Fruit fly (Drosophila melanogaster) whole organism, pupa: ENCODE data around the gene CG14265.

Source experiments
- CG10348 ChIP-seq: fragments of 200-800 bp; sonication (Bioruptor generic); IDR thresholded peaks from 2 replicates; pipeline ENCODE4 v1.3.6; 2022; ENCODE audit warnings: missing biosample characterization, missing genetic modification characterization
- CG8301 ChIP-seq: fragments of 200-800 bp; sonication (Bioruptor generic); optimal IDR thresholded peaks from 2 replicates; lab custom pipeline; 2018; ENCODE audit warnings: missing biosample characterization, mild to moderate bottlenecking, missing genetic modification characterization

DNA sequence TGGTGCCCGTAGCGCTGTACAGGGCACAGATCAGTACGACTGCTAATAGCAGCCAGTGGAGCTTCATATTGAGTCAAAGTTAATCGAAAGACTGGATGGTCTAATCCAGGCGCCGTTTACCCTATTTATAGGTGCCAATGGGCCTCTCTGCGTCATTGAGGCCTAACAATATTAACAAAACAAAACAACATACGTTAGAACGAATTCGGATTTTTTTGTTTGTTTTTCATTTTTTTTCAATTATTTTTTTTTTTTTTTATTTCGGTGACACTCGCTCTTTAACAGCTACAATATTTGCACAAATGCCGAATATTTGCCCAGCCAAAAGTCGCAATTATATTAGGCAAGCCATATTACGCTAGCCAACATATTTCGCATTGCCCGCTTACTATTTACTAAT is at the start of gene CG14265:
- TF ChIP-seq CG10348 = no peak
- TF ChIP-seq CG8301 (tag; lab: Kevin White, UChicago) = no peak
